Worm (Caenorhabditis elegans) whole organism, L2 larva: ENCODE results near the gene B0035.21.

Experiments
- C34F6.9 ChIP-seq: fragments of 150-350 bp; optimal IDR thresholded peaks from 2 replicates; lab custom pipeline; 2014; ENCODE audit warnings: missing biosample characterization, missing genetic modification characterization
- F13H6.1 ChIP-seq: sonication (generic microtip); optimal IDR thresholded peaks from 2 replicates; lab custom pipeline; 2016; ENCODE audit warnings: missing genetic modification characterization, missing compliant biosample characterization
- R02D3.7 ChIP-seq: fragments of 150-350 bp; optimal IDR thresholded peaks from 2 replicates; lab custom pipeline; 2014; ENCODE audit warnings: missing biosample characterization, missing genetic modification characterization
- Y55F3AM.14 ChIP-seq: fragments of 200-800 bp; sonication (Bioruptor generic); optimal IDR thresholded peaks from 2 replicates; lab custom pipeline; 2018; ENCODE audit warnings: mild to moderate bottlenecking, missing genetic modification characterization, missing compliant biosample characterization
- alr-1 ChIP-seq: fragments of 150-350 bp; optimal IDR thresholded peaks from 2 replicates; lab custom pipeline; 2014; ENCODE audit warnings: missing biosample characterization, missing genetic modification characterization
- aly-2 ChIP-seq: fragments of 150-350 bp; optimal IDR thresholded peaks from 2 replicates; lab custom pipeline; 2014; ENCODE audit warnings: missing biosample characterization, missing genetic modification characterization
- ama-1 ChIP-seq: fragments of 150-350 bp; optimal IDR thresholded peaks from 2 replicates; lab custom pipeline; 2018; ENCODE audit warnings: inconsistent platforms
- blmp-1 ChIP-seq: sonication (generic microtip); optimal IDR thresholded peaks from 2 replicates; lab custom pipeline; 2017; ENCODE audit warnings: missing genetic modification characterization, mild to moderate bottlenecking, missing compliant biosample characterization, antibody characterized with exemption, moderate library complexity; ENCODE audit not compliant: insufficient read depth
- ceh-16 ChIP-seq: fragments of 150-350 bp; optimal IDR thresholded peaks from 2 replicates; lab custom pipeline; 2014; ENCODE audit warnings: missing biosample characterization, missing genetic modification characterization
- crh-2 ChIP-seq: sonication (generic microtip); optimal IDR thresholded peaks from 2 replicates; lab custom pipeline; 2017; ENCODE audit warnings: missing biosample characterization, missing genetic modification characterization
- dmd-4 ChIP-seq: sonication (generic microtip); optimal IDR thresholded peaks from 2 replicates; lab custom pipeline; 2017; ENCODE audit warnings: missing biosample characterization, missing genetic modification characterization
- egl-27 ChIP-seq: sonication (generic microtip); optimal IDR thresholded peaks from 3 replicates; lab custom pipeline; 2017; ENCODE audit warnings: missing biosample characterization, missing genetic modification reagents, missing genetic modification characterization
- elt-1 ChIP-seq: fragments of 150-350 bp; optimal IDR thresholded peaks from 2 replicates; lab custom pipeline; 2014; ENCODE audit warnings: missing biosample characterization, missing genetic modification characterization
- elt-3 ChIP-seq: sonication (generic microtip); optimal IDR thresholded peaks from 2 replicates; lab custom pipeline; 2017; ENCODE audit warnings: missing biosample characterization, missing genetic modification characterization
- fos-1 ChIP-seq: fragments of 150-350 bp; optimal IDR thresholded peaks from 2 replicates; lab custom pipeline; 2014; ENCODE audit warnings: missing biosample characterization, missing genetic modification characterization
- lin-11 ChIP-seq: fragments of 150-350 bp; sonication (generic microtip); optimal IDR thresholded peaks from 2 replicates; lab custom pipeline; 2014; ENCODE audit warnings: missing biosample characterization, missing genetic modification characterization, inconsistent platforms, mixed read lengths
- lin-13 ChIP-seq: fragments of 150-350 bp; optimal IDR thresholded peaks from 2 replicates; lab custom pipeline; 2014; ENCODE audit warnings: missing biosample characterization, missing genetic modification reagents, missing genetic modification characterization
- lin-39 ChIP-seq: fragments of 150-350 bp; optimal IDR thresholded peaks from 2 replicates; lab custom pipeline; 2014; ENCODE audit warnings: missing biosample characterization, missing genetic modification reagents, missing genetic modification characterization
- lsy-2 ChIP-seq, 2 experiments: fragments of 150-350 bp in 1 of 2; sonication (generic microtip) in 1 of 2; optimal IDR thresholded peaks; 2 replicates each; lab custom pipeline; 2014 to 2017; ENCODE audit warnings: missing biosample characterization in 2 of 2, missing genetic modification characterization in 2 of 2
- mab-5 ChIP-seq: fragments of 150-350 bp; optimal IDR thresholded peaks from 2 replicates; lab custom pipeline; 2014; ENCODE audit warnings: missing biosample characterization, missing genetic modification characterization
- mbf-1 ChIP-seq: sonication (generic microtip); optimal IDR thresholded peaks from 2 replicates; lab custom pipeline; 2017; ENCODE audit warnings: missing biosample characterization, missing genetic modification characterization
- mdl-1 ChIP-seq, 2 experiments: fragments of 150-350 bp in 1 of 2; sonication (generic microtip) in 1 of 2; optimal IDR thresholded peaks; 2 replicates each; lab custom pipeline; 2017; ENCODE audit warnings: missing biosample characterization in 2 of 2, missing genetic modification characterization in 2 of 2
- nhr-10 ChIP-seq: sonication (generic microtip); optimal IDR thresholded peaks from 2 replicates; lab custom pipeline; 2017; ENCODE audit warnings: missing biosample characterization, missing genetic modification characterization
- nhr-12 ChIP-seq: fragments of 150-350 bp; optimal IDR thresholded peaks from 2 replicates; lab custom pipeline; 2014; ENCODE audit warnings: missing biosample characterization, missing genetic modification characterization
- nhr-129 ChIP-seq: fragments of 150-350 bp; optimal IDR thresholded peaks from 2 replicates; lab custom pipeline; 2014; ENCODE audit warnings: missing biosample characterization, missing genetic modification characterization
- nhr-21 ChIP-seq: fragments of 150-350 bp; optimal IDR thresholded peaks from 2 replicates; lab custom pipeline; 2014; ENCODE audit warnings: missing biosample characterization, missing genetic modification characterization
- nhr-23 ChIP-seq: fragments of 150-350 bp; optimal IDR thresholded peaks from 2 replicates; lab custom pipeline; 2014; ENCODE audit warnings: missing biosample characterization, missing genetic modification reagents, missing genetic modification characterization
- nhr-25 ChIP-seq: fragments of 150-350 bp; sonication (generic microtip); optimal IDR thresholded peaks from 3 replicates; lab custom pipeline; 2014; ENCODE audit warnings: missing biosample characterization, missing genetic modification characterization
- nhr-6 ChIP-seq: fragments of 150-350 bp; optimal IDR thresholded peaks from 2 replicates; lab custom pipeline; 2014; ENCODE audit warnings: missing biosample characterization, missing genetic modification characterization
- nhr-77 ChIP-seq: fragments of 150-350 bp; optimal IDR thresholded peaks from 2 replicates; lab custom pipeline; 2014; ENCODE audit warnings: missing biosample characterization, missing genetic modification characterization
- peb-1 ChIP-seq: fragments of 150-350 bp; optimal IDR thresholded peaks from 2 replicates; lab custom pipeline; 2014; ENCODE audit warnings: missing biosample characterization, missing genetic modification characterization
- sem-4 ChIP-seq: fragments of 150-350 bp; optimal IDR thresholded peaks from 2 replicates; lab custom pipeline; 2014; ENCODE audit warnings: missing biosample characterization, missing genetic modification reagents, missing genetic modification characterization
- skn-1 ChIP-seq: sonication (generic microtip); optimal IDR thresholded peaks from 2 replicates; lab custom pipeline; 2017; ENCODE audit warnings: missing biosample characterization, missing genetic modification characterization
- sma-3 ChIP-seq: sonication (generic microtip); optimal IDR thresholded peaks from 2 replicates; lab custom pipeline; 2016; ENCODE audit warnings: missing genetic modification reagents, missing genetic modification characterization, missing compliant biosample characterization
- sma-9 ChIP-seq, 2 experiments: fragments of 150-350 bp in 1 of 2; sonication (generic microtip) in 1 of 2; optimal IDR thresholded peaks; 2 replicates each; lab custom pipeline; 2014 to 2016; ENCODE audit warnings: missing genetic modification characterization in 2 of 2, mild to moderate bottlenecking in 1 of 2, missing biosample characterization in 1 of 2, missing compliant biosample characterization in 1 of 2, missing genetic modification reagents in 1 of 2, moderate library complexity in 1 of 2
- snpc-4 ChIP-seq: fragments of 150-350 bp; optimal IDR thresholded peaks from 2 replicates; lab custom pipeline; 2014; ENCODE audit warnings: missing biosample characterization, missing genetic modification characterization
- unc-39 ChIP-seq: fragments of 150-350 bp; optimal IDR thresholded peaks from 2 replicates; lab custom pipeline; 2014; ENCODE audit warnings: missing biosample characterization, missing genetic modification characterization
- unc-55 ChIP-seq: fragments of 150-350 bp; sonication (generic microtip); optimal IDR thresholded peaks from 3 replicates; lab custom pipeline; 2014; ENCODE audit warnings: missing biosample characterization, missing genetic modification reagents, missing genetic modification characterization
- unc-62 ChIP-seq: fragments of 150-350 bp; optimal IDR thresholded peaks from 2 replicates; lab custom pipeline; 2014; ENCODE audit warnings: missing biosample characterization, missing genetic modification reagents, missing genetic modification characterization
- zag-1 ChIP-seq: fragments of 150-350 bp; optimal IDR thresholded peaks from 2 replicates; lab custom pipeline; 2014; ENCODE audit warnings: missing biosample characterization, missing genetic modification characterization
- ztf-1 ChIP-seq: fragments of 200-800 bp; sonication (Bioruptor generic); conservative IDR thresholded peaks from 2 replicates; pipeline ENCODE4 v1.3.6; 2022; ENCODE audit warnings: missing genetic modification characterization, missing compliant biosample characterization
- ztf-4 ChIP-seq: fragments of 150-350 bp; optimal IDR thresholded peaks from 2 replicates; lab custom pipeline; 2014; ENCODE audit warnings: missing biosample characterization, missing genetic modification characterization

The B0035.21 gene

DNA sequence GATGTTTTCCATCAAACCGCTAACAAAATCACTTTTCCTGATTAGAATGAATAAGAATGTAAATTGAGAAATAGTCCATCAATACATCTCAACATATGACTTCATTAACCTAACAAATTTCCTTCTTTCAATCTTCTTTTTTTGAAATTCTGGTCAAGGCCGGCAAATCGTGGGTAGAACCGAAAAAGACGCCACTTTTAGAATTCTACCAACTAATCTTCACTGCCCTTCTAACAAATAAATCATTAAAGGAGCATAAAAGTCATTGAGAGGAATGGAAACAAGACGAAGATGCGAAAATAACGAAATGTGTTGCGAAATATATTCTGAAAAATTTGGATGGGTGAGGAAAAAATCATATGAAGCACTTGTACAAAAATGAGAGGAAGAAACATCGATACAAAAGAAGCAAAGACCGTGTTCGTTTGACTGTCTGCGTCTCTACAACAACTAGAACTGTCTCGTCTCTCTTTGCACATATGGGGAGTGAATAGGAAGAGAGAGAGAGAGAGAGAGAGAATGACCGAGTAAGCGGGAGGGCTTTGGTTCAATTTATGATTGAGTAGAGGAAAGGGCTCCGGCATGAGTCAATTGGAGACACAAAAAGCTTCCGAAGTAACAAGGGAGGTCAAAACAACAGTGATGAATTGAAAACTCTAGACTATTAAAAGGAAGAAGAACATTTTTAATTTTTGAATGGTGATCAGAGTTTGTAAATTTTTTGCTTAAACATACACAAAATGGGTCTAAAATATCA, 36.9 kb downstream of the B0035.21 start:
- no peak for TF ChIP-seq F13H6.1 (tag; lab: Kevin White, UChicago)
- TF ChIP-seq nhr-6 (tag; lab: Kevin White, UChicago) = no peak
- no peak for TF ChIP-seq ama-1 (lab: Kevin White, UChicago)
- no peak for TF ChIP-seq mbf-1 (tag; lab: Kevin White, UChicago)
- TF ChIP-seq crh-2 (tag; lab: Kevin White, UChicago) = peak; percentile 6
- no peak for TF ChIP-seq skn-1 (tag; lab: Kevin White, UChicago)
- no peak for TF ChIP-seq ceh-16 (tag; lab: Kevin White, UChicago)
- no peak for TF ChIP-seq nhr-77 (tag; lab: Kevin White, UChicago)
- TF ChIP-seq nhr-10 = no peak
- TF ChIP-seq nhr-129 (tag; lab: Kevin White, UChicago) = peak; percentile 29
- no peak for TF ChIP-seq R02D3.7 (tag; lab: Kevin White, UChicago)
- TF ChIP-seq aly-2 = no peak
- no peak for TF ChIP-seq elt-1 (tag; lab: Kevin White, UChicago)
- TF ChIP-seq lin-11 (tag; lab: Kevin White, UChicago) = no peak
- no peak for TF ChIP-seq nhr-23 (tag; lab: Kevin White, UChicago)
- no peak for TF ChIP-seq blmp-1 (tag; lab: Kevin White, UChicago)
- no peak for TF ChIP-seq ztf-1 (GFP tag; lab: Robert Waterston, UW)
- TF ChIP-seq zag-1 (tag; lab: Kevin White, UChicago) = no peak
- no peak for TF ChIP-seq unc-39 (tag; lab: Kevin White, UChicago)
- peak; percentile 43 for TF ChIP-seq C34F6.9 (tag; lab: Kevin White, UChicago)
- TF ChIP-seq nhr-25 (tag; lab: Kevin White, UChicago) = no peak
- no peak for TF ChIP-seq ztf-4 (tag; lab: Kevin White, UChicago)
- TF ChIP-seq fos-1 (tag; lab: Kevin White, UChicago) = peak; percentile 40
- no peak for TF ChIP-seq nhr-12 (tag; lab: Kevin White, UChicago)
- TF ChIP-seq unc-62 (GFP tag; lab: Kevin White, UChicago) = no peak
- TF ChIP-seq unc-55 (GFP tag; lab: Kevin White, UChicago) = peak; percentile 28
- TF ChIP-seq lsy-2 (tag; optimal IDR thresholded peaks at IDR 0.05; lab: Kevin White, UChicago) = peak in 1 of 2 experiments; percentile 34
- TF ChIP-seq sma-9 (GFP tag; optimal IDR thresholded peaks at IDR 0.05; lab: Kevin White, UChicago) = no peak
- no peak for TF ChIP-seq sma-9 (tag; optimal IDR thresholded peaks at IDR 0.05; lab: Kevin White, UChicago)
- no peak for TF ChIP-seq lin-39 (tag; lab: Kevin White, UChicago)
- TF ChIP-seq sma-3 (GFP tag; lab: Kevin White, UChicago) = no peak
- TF ChIP-seq sem-4 = no peak
- no peak for TF ChIP-seq nhr-21 (tag; lab: Kevin White, UChicago)
- TF ChIP-seq snpc-4 (tag; lab: Kevin White, UChicago) = no peak
- no peak for TF ChIP-seq Y55F3AM.14 (GFP tag; lab: Kevin White, UChicago)
- no peak for TF ChIP-seq dmd-4 (tag; lab: Kevin White, UChicago)
- TF ChIP-seq alr-1 (tag; lab: Kevin White, UChicago) = no peak
- TF ChIP-seq mab-5 = no peak
- TF ChIP-seq peb-1 (tag; lab: Kevin White, UChicago) = no peak
- no peak for TF ChIP-seq mdl-1 (tag; optimal IDR thresholded peaks at IDR 0.05; lab: Kevin White, UChicago)
- no peak for TF ChIP-seq elt-3 (tag; lab: Kevin White, UChicago)
- no peak for TF ChIP-seq egl-27 (tag; lab: Kevin White, UChicago)

- TF ChIP-seq lin-13 (no peak), crh-2 (tag; lab: Kevin White, UChicago) (peak; percentile 60), blmp-1 (tag; lab: Kevin White, UChicago) (peak; percentile 75), nhr-21 (tag; lab: Kevin White, UChicago) (no peak), lin-39 (tag; lab: Kevin White, UChicago) (no peak), nhr-129 (tag; lab: Kevin White, UChicago) (peak; percentile 6)
Observed at ce11 chrIV:11371645-11372044, 44.6 kb downstream of the B0035.21 start, which contains the start of gene sec-31. sec-31 (minus strand) TSS chrIV:11371792.
